6 worm cellular contexts compared by ENCODE assay signal in genomic region chrX:4075934-4076333, ce11.
TF ChIP-seq lines count a peak whose summit lies in the region.

No protein-coding gene starts in this region.

TF ChIP-seq in whole organism, L1 larva, 84 proteins besides CTCF, POLR2A, EP300 and RAD21:
- TF ChIP-seq unc-130 (tag; optimal IDR thresholded peaks at IDR 0.05; lab: Kevin White, UChicago) (peak; percentile 18), rnt-1 (tag; optimal IDR thresholded peaks at IDR 0.05; lab: Kevin White, UChicago) (peak; percentile 55), nhr-85 (tag; lab: Kevin White, UChicago) (no peak), tbx-2 (tag; optimal IDR thresholded peaks at IDR 0.05; lab: Kevin White, UChicago) (peak; percentile 2), ama-1 (optimal IDR thresholded peaks at IDR 0.05; lab: Kevin White, UChicago) (no peak), nhr-71 (tag; optimal IDR thresholded peaks at IDR 0.05; lab: Kevin White, UChicago) (peak; percentile 53), lin-14 (GFP tag; optimal IDR thresholded peaks at IDR 0.05; lab: Kevin White, UChicago) (peak; percentile 69)

TF ChIP-seq in whole organism, L2 larva, 48 proteins besides CTCF, POLR2A, EP300 and RAD21:
- TF ChIP-seq unc-39 (tag; optimal IDR thresholded peaks at IDR 0.05; lab: Kevin White, UChicago) = no peak
- no peak for TF ChIP-seq mab-5 (tag; optimal IDR thresholded peaks at IDR 0.05; lab: Kevin White, UChicago)
- peak; percentile 36 for TF ChIP-seq F13H6.1 (tag; optimal IDR thresholded peaks at IDR 0.05; lab: Kevin White, UChicago)
- peak; percentile 14 for TF ChIP-seq sma-9 (GFP tag; optimal IDR thresholded peaks at IDR 0.05; lab: Kevin White, UChicago)
- TF ChIP-seq sma-9 (tag; optimal IDR thresholded peaks at IDR 0.05; lab: Kevin White, UChicago) = no peak
- peak in 1 of 2 experiments; percentile 6 for TF ChIP-seq lsy-2 (tag; optimal IDR thresholded peaks at IDR 0.05; lab: Kevin White, UChicago)

TF ChIP-seq in whole organism, L3 larva, 47 proteins besides CTCF, POLR2A, EP300 and RAD21:
- TF ChIP-seq unc-62 (GFP tag; optimal IDR thresholded peaks at IDR 0.05; lab: Kevin White, UChicago) = peak; percentile 66
- TF ChIP-seq fkh-10 (GFP tag; optimal IDR thresholded peaks at IDR 0.05; lab: Kevin White, UChicago) = no peak

TF ChIP-seq in whole organism, L4 larva, 104 proteins besides CTCF, POLR2A, EP300 and RAD21:
- no peak for TF ChIP-seq nhr-76 (tag; optimal IDR thresholded peaks at IDR 0.05; lab: Kevin White, UChicago)
- TF ChIP-seq nhr-11 (tag; optimal IDR thresholded peaks at IDR 0.05; lab: Kevin White, UChicago) = peak; percentile 34
- TF ChIP-seq daf-16 (GFP tag; optimal IDR thresholded peaks at IDR 0.05; lab: Kevin White, UChicago) = peak in 1 of 2 experiments; percentile 68
- TF ChIP-seq daf-16 (tag; optimal IDR thresholded peaks at IDR 0.05; lab: Kevin White, UChicago) = no peak
- no peak for TF ChIP-seq dmd-8 (GFP tag; IDR thresholded peaks at IDR 0.05; lab: Robert Waterston, UW)
- TF ChIP-seq hlh-11 (tag; optimal IDR thresholded peaks at IDR 0.05; lab: Kevin White, UChicago) = peak; percentile 46
- no peak for TF ChIP-seq ceh-62 (tag; optimal IDR thresholded peaks at IDR 0.05; lab: Kevin White, UChicago)
- no peak for TF ChIP-seq F44E2.7 (GFP tag; IDR thresholded peaks at IDR 0.05; lab: Robert Waterston, UW)

TF ChIP-seq in whole organism, late embryonic, 69 proteins besides CTCF, POLR2A, EP300 and RAD21:
- TF ChIP-seq unc-55 (GFP tag; optimal IDR thresholded peaks at IDR 0.05; lab: Kevin White, UChicago) (peak; percentile 69), dmd-4 (tag; optimal IDR thresholded peaks at IDR 0.05; lab: Kevin White, UChicago; ENCODE audit: borderline replicate concordance) (no peak)

TF ChIP-seq in whole organism, mixed stage, embryonic, 35 proteins besides CTCF, POLR2A, EP300 and RAD21:
- TF ChIP-seq hlh-1 (tag; optimal IDR thresholded peaks at IDR 0.05; lab: Kevin White, UChicago) = peak; percentile 58
- TF ChIP-seq unc-62 (GFP tag; optimal IDR thresholded peaks at IDR 0.05; lab: Kevin White, UChicago) = peak; percentile 52
- TF ChIP-seq nhr-76 (tag; optimal IDR thresholded peaks at IDR 0.05; lab: Kevin White, UChicago) = no peak

Comparison
In these comparisons a context has a peak if more than half of its experiments do, and no peak if none do; other contexts are left out.
1. Of the 29 proteins assayed by ChIP-seq in both whole organism, L4 larva and whole organism, L1 larva: peak only in whole organism, L4 larva: nhr-11; only in whole organism, L1 larva: unc-130; in both: none; in neither: 27.